Fruit fly (Drosophila melanogaster): ENCODE data around the gene Pfdn6.
A peak's percentile ranks its signal among the peaks of the same experiment; 100 is the strongest.

The Pfdn6 gene

dm6 chr3L:19898547-19899282 is 24.8 kb upstream of the Pfdn6 start (continued):
- TF ChIP-seq CG7963 (GFP tag; IDR thresholded peaks at IDR 0.05; ENCODE audit: partially characterized antibody) (no peak), ara (GFP tag; IDR thresholded peaks at IDR 0.05) (0 out of 2 replicates have a peak, but pooled peaks have one; percentile 31), esg (GFP tag; conservative IDR thresholded peaks at IDR 0.05) (no peak), cas (GFP tag; IDR thresholded peaks at IDR 0.05) (no peak), slp2 (GFP tag; optimal IDR thresholded peaks at IDR 0.05) (no peak), CG10366 (GFP tag; IDR thresholded peaks at IDR 0.05) (no peak), CG12942 (GFP tag; optimal IDR thresholded peaks at IDR 0.05) (no peak), lab (GFP tag; optimal IDR thresholded peaks at IDR 0.05) (no peak), ken (GFP tag; IDR thresholded peaks at IDR 0.05) (no peak), danr (GFP tag; IDR thresholded peaks at IDR 0.05) (no peak), CG2875 (GFP tag; optimal IDR thresholded peaks at IDR 0.05) (peak; percentile 45), CG6854 (GFP tag; optimal IDR thresholded peaks at IDR 0.05) (no peak), CG14441 (GFP tag; IDR thresholded peaks at IDR 0.05) (no peak), CG43689 (GFP tag; IDR thresholded peaks at IDR 0.05) (no peak), CG31365 (tag; optimal IDR thresholded peaks at IDR 0.05) (no peak), CG8388 (GFP tag; optimal IDR thresholded peaks at IDR 0.05) (peak; percentile 52), BEAF-32 (GFP tag; optimal IDR thresholded peaks at IDR 0.05) (no peak), nmo (GFP tag; optimal IDR thresholded peaks at IDR 0.05) (peak; percentile 69), btn (GFP tag; optimal IDR thresholded peaks at IDR 0.05) (no peak), tll (GFP tag; optimal IDR thresholded peaks at IDR 0.05) (no peak), CG3281 (GFP tag; optimal IDR thresholded peaks at IDR 0.05) (no peak), Blimp-1 (GFP tag; optimal IDR thresholded peaks at IDR 0.05) (peak; percentile 1), Dll (GFP tag; IDR thresholded peaks at IDR 0.05; ENCODE audit: partially characterized antibody) (no peak), bowl (GFP tag; IDR thresholded peaks at IDR 0.05) (no peak), disco-r (GFP tag; optimal IDR thresholded peaks at IDR 0.05) (no peak), MTF-1 (GFP tag; optimal IDR thresholded peaks at IDR 0.05; ENCODE audit: borderline replicate concordance) (no peak), nom (GFP tag; optimal IDR thresholded peaks at IDR 0.05) (no peak), bab2 (GFP tag; optimal IDR thresholded peaks at IDR 0.05) (no peak), ems (GFP tag; optimal IDR thresholded peaks at IDR 0.05) (no peak), crol (GFP tag; IDR thresholded peaks at IDR 0.05) (peak; percentile 96), CG15696 (tag; optimal IDR thresholded peaks at IDR 0.05) (peak; percentile 53), CG17912 (GFP tag; optimal IDR thresholded peaks at IDR 0.05) (no peak), inv (GFP tag; IDR thresholded peaks at IDR 0.05; ENCODE audit: partially characterized antibody) (no peak), lola (GFP tag; optimal IDR thresholded peaks at IDR 0.05) (peak in 1 of 3 experiments; percentile 74), E2f1 (GFP tag; IDR thresholded peaks at IDR 0.05) (no peak), CG32767 (GFP tag; IDR thresholded peaks at IDR 0.05) (no peak), chif (GFP tag; optimal IDR thresholded peaks at IDR 0.05) (peak in 1 of 2 experiments; percentile 19), CG12744 (GFP tag; optimal IDR thresholded peaks at IDR 0.05) (no peak), Lim3 (GFP tag; IDR thresholded peaks at IDR 0.05) (no peak), maf-S (GFP tag; optimal IDR thresholded peaks at IDR 0.05) (no peak), CG30431 (GFP tag; optimal IDR thresholded peaks at IDR 0.05) (peak; percentile 12), CG1603 (tag; optimal IDR thresholded peaks at IDR 0.05) (peak; percentile 12), CG14860 (GFP tag; IDR thresholded peaks at IDR 0.05; ENCODE audit: partially characterized antibody) (no peak), pan (optimal IDR thresholded peaks at IDR 0.05) (peak in 1 of 2 experiments; percentile 73), pan (GFP tag; optimal IDR thresholded peaks at IDR 0.05 in 1 of 2, IDR thresholded peaks at IDR 0.05 in 1 of 2) (no peak), her (GFP tag; optimal IDR thresholded peaks at IDR 0.05) (no peak), CG4404 (GFP tag; IDR thresholded peaks at IDR 0.05) (no peak), CG7556 (GFP tag; optimal IDR thresholded peaks at IDR 0.05) (peak; percentile 42), CG18262 (tag; optimal IDR thresholded peaks at IDR 0.05) (peak; percentile 55)

Data from whole organism, embryonic.